Worm (Caenorhabditis elegans) whole organism, midembryonic: ENCODE results near the gene T24C12.1.

ENCODE experiments used
- T22C8.4 ChIP-seq: fragments of 200-800 bp; sonication (Bioruptor generic); IDR thresholded peaks from 2 replicates; pipeline ENCODE4 v1.3.6; 2022; ENCODE audit warnings: missing genetic modification characterization, missing compliant biosample characterization
- cog-1 ChIP-seq: sonication (generic microtip); optimal IDR thresholded peaks from 2 replicates; lab custom pipeline; 2016; ENCODE audit warnings: missing genetic modification characterization, missing compliant biosample characterization
- flt-1 ChIP-seq: fragments of 200-800 bp; sonication (Bioruptor generic); IDR thresholded peaks from 2 replicates; pipeline ENCODE4 v1.3.6; 2022; ENCODE audit warnings: missing genetic modification characterization, missing compliant biosample characterization
- klf-2 ChIP-seq: fragments of 200-800 bp; sonication (Bioruptor generic); conservative IDR thresholded peaks from 2 replicates; pipeline ENCODE4 v1.3.6; 2022; ENCODE audit warnings: missing genetic modification reagents, missing genetic modification characterization, missing compliant biosample characterization
- med-1 ChIP-seq: sonication (generic microtip); optimal IDR thresholded peaks from 2 replicates; lab custom pipeline; 2017; ENCODE audit warnings: missing genetic modification characterization, mild to moderate bottlenecking, missing compliant biosample characterization, antibody characterized with exemption, missing genetic modification reagents; ENCODE audit not compliant: insufficient read depth
- ref-1 ChIP-seq: fragments of 200-800 bp; sonication (Bioruptor generic); conservative IDR thresholded peaks from 2 replicates; pipeline ENCODE4 v1.3.6; 2022; ENCODE audit warnings: missing genetic modification reagents, missing genetic modification characterization, missing compliant biosample characterization
- tab-1 ChIP-seq: fragments of 200-800 bp; sonication (Bioruptor generic); IDR thresholded peaks from 2 replicates; pipeline ENCODE4 v1.3.6; 2022; ENCODE audit warnings: missing genetic modification characterization, missing compliant biosample characterization
- ztf-23 ChIP-seq: fragments of 200-800 bp; sonication (Bioruptor generic); IDR thresholded peaks from 2 replicates; pipeline ENCODE4 v1.3.6; 2022; ENCODE audit warnings: missing genetic modification reagents, missing genetic modification characterization, missing compliant biosample characterization
- ztf-29 ChIP-seq: fragments of 200-800 bp; sonication (Bioruptor generic); IDR thresholded peaks from 2 replicates; pipeline ENCODE4 v1.3.6; 2022; ENCODE audit warnings: missing genetic modification reagents, missing genetic modification characterization, missing compliant biosample characterization

Gene T24C12.1

DNA sequence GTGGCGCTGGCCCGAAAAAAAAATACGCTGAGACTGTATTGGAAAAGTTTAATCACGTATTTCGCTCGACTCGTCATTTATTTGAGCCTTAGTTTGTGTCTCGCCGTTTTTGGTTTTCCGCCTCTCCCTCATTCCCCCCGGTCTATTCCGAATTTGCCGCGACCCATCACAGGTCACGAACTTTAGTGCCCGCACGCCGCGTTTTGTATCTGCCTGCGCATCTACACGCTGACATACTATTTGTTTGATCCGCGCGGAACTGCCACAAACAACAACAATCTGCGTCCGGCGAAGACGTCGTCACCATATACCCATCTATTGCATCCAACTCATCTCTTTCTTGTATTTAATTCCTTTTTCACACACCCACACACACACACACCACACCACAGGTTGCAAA lies 10.9 kb downstream of the T24C12.1 start:
- TF ChIP-seq flt-1 (GFP tag; lab: Robert Waterston, UW): no peak
- TF ChIP-seq cog-1: no peak
- TF ChIP-seq klf-2: no peak
- TF ChIP-seq tab-1 (GFP tag; lab: Robert Waterston, UW): no peak
- TF ChIP-seq ref-1 (GFP tag; lab: Robert Waterston, UW): no peak
- no peak for TF ChIP-seq med-1
- TF ChIP-seq ztf-23 (GFP tag; lab: Robert Waterston, UW): no peak
- no peak for TF ChIP-seq T22C8.4 (GFP tag; lab: Robert Waterston, UW)
- no peak for TF ChIP-seq ztf-29

DNA sequence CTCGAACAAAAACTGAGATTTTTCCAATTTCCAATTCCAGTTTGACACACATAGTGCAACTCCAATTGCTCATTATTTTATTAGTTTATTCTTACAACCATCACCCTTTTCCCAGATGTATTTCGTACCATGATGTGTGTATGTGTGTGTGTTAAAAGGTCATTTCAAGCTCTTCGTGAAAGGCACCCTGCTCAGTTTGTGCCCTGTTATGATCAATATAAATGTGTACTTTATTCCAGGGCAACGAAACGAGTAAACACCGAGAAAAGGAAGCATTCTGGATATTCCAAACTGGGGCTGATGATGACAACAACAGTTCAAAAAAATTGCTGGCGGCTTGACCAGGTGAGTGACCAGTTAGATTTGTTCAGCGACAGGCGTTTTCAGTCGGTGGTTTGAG lies 11.5 kb downstream of the T24C12.1 start, which contains the start of gene peb-1:
Gene peb-1 (plus strand): TSS at position 301 of the 400 bp plus-strand sequence.
- TF ChIP-seq klf-2: no peak
- no peak for TF ChIP-seq tab-1 (GFP tag; lab: Robert Waterston, UW)
- TF ChIP-seq med-1: no peak
- TF ChIP-seq ref-1 (GFP tag; lab: Robert Waterston, UW): no peak

DNA sequence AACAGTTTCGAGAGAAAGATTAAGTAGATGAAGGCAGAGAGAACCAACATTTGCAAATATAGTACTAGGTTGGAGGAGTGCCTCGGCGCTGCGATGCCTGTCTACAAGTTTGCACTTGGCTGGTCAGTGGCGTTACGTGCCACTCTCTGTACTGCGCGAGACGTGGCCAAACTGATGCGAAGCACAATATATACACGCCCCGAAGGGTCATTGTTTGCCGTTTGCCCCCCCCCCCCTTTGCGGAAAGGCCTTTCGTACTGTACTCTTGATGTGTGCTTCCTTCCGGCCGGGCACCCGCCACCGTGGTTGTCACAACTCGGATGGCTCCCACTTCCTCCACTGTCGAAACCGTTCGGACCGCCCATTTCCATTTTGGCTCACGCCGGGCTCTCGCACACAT lies 12.9 kb downstream of the T24C12.1 start:
- TF ChIP-seq ztf-23 (GFP tag; lab: Robert Waterston, UW) (no peak), klf-2 (no peak), cog-1 (no peak), T22C8.4 (GFP tag; lab: Robert Waterston, UW) (no peak), tab-1 (GFP tag; lab: Robert Waterston, UW) (no peak), ref-1 (GFP tag; lab: Robert Waterston, UW) (no peak), med-1 (no peak), ztf-29 (no peak), flt-1 (GFP tag; lab: Robert Waterston, UW) (no peak)

DNA sequence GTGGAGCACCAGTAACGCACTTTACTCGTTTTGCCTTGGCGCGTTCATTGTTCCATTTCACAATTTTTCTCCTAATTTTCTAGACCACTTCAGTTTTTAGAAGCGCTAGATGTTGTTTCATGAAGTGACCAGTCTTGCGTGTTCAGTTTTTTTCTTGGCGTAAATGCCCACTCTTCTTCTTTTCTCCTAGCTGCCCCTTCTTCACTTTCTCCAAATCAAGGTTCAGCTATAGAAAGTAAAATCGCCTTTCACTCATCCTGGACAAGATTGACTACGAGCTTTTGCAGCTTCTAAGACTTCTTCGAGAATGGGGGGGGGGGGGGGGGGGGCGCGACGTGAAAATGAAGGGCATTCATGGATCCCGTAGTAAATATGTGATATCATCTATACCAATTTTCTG lies 13.5 kb downstream of the T24C12.1 start:
- no peak for TF ChIP-seq med-1
- no peak for TF ChIP-seq T22C8.4 (GFP tag; lab: Robert Waterston, UW)
- TF ChIP-seq cog-1: no peak
- no peak for TF ChIP-seq klf-2
- no peak for TF ChIP-seq ref-1 (GFP tag; lab: Robert Waterston, UW)
- no peak for TF ChIP-seq flt-1 (GFP tag; lab: Robert Waterston, UW)
- TF ChIP-seq tab-1 (GFP tag; lab: Robert Waterston, UW): no peak
- no peak for TF ChIP-seq ztf-29
- TF ChIP-seq ztf-23 (GFP tag; lab: Robert Waterston, UW): no peak

DNA sequence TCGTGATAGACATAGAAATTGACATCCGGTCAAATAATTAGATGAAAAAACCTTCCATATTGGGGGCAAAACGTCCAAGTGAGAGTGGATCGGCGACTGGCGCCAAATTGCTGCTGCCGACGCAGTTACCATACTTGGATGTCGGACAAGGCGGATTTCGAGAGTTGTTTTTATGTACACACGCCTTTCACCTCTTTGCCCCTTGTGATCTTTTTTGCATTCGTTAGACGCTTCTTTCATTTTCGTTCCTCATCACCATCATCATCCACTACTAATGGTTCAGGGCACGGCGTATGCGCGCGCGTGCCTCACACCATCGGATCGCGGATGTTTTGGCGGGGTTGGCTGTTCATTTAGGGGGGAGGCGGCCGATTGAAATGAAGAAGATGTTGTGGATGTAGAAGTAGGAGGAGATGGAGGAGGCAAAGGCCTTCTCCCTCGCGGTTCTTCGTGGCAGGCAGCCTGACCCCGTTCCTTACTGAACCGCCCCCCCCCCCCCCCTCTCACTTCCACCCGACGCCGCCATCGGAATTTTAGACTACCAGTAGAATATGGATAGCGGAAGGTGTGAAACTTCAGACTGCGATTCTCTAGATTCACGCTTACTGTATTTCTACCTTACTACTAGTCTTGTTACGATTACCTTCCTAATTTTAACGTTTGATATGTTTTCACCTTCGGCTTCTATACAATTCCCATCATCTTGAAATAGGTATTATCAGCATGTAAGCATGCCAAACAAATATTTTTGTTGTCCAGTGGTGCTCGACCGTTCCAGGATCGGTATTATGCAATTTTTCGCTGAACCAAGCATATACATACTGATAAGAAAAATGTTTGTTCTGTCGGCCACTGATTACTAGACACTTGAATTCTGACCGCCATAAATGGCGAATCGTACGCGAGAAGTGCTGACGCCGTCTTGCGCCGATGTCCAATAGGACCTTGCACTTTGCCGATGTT lies 14.4 kb downstream of the T24C12.1 start:
- TF ChIP-seq cog-1 (no peak), med-1 (no peak), tab-1 (GFP tag; lab: Robert Waterston, UW) (no peak), ztf-23 (GFP tag; lab: Robert Waterston, UW) (0 out of 2 replicates have a peak, but pooled peaks have one; percentile 13)

DNA sequence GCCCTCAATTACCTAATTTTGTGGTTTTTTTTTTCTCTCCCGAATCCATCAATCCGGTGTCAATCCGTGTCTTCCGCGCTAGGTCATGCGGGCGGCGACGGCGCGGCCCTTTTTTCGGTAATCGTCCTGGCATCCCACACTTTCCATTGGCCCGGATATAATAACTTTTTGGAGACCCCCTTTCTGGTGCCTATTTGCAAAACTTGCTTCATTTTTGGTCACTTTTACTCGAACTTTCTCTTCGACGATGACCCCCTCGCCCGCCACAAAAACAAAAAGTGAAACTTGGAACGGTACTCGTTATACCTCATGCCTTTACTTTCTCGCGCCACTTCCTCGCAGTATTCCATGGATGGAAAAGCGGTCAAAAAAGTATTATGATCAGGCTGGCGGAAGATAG lies 15.2 kb downstream of the T24C12.1 start:
- TF ChIP-seq ztf-23 (GFP tag; lab: Robert Waterston, UW): no peak
- no peak for TF ChIP-seq cog-1
- TF ChIP-seq ref-1 (GFP tag; lab: Robert Waterston, UW): no peak

DNA sequence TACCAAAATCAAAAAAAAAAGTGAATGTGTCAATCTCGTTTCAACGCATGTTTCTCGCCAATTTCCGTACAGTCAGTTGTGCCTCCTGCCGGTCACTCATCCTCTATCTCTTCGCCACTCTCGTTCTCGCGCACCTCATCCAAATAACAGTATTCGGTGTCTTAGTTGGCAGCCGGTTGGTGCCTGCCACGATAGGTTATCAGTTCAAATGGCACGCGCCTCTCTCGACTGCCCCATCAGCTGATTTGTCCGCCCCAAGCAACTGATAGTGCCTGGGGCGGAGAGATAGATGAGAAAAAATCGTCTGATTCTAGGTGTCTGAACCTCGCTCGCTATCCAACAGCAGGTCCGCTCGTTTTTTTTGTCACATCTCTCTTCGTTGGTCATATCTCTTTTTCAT lies 15.9 kb downstream of the T24C12.1 start:
- TF ChIP-seq klf-2 (no peak), flt-1 (GFP tag; lab: Robert Waterston, UW) (no peak; the same call in 1 of the 2 replicates), cog-1 (no peak), ref-1 (GFP tag; lab: Robert Waterston, UW) (no peak), med-1 (no peak), T22C8.4 (GFP tag; lab: Robert Waterston, UW) (no peak), ztf-29 (no peak)

DNA sequence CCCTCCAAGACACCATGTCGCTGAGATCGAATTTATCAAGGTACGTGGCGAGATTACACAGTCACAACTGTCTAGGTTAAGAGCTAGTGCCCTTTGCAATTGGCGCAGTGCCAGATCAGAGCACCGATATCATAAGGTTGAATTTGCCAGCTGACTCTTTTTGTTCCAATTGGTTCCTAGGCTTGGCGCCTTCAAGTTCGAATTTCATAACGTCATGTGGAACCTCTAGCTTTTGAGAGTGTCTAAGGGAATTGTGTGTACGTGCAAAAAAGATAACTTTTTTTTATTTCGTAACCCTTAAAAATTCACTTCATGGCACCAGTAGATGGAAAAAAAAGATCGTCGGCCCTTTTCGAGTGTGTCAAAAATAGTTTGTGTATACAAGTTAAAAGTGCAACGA lies 17.0 kb downstream of the T24C12.1 start:
- no peak for TF ChIP-seq klf-2
- no peak for TF ChIP-seq T22C8.4 (GFP tag; lab: Robert Waterston, UW)
- no peak for TF ChIP-seq flt-1 (GFP tag; lab: Robert Waterston, UW)
- TF ChIP-seq ref-1 (GFP tag; lab: Robert Waterston, UW): no peak
- TF ChIP-seq tab-1 (GFP tag; lab: Robert Waterston, UW): no peak
- no peak for TF ChIP-seq ztf-29
- TF ChIP-seq ztf-23 (GFP tag; lab: Robert Waterston, UW): no peak
- no peak for TF ChIP-seq cog-1
- TF ChIP-seq med-1: no peak

DNA sequence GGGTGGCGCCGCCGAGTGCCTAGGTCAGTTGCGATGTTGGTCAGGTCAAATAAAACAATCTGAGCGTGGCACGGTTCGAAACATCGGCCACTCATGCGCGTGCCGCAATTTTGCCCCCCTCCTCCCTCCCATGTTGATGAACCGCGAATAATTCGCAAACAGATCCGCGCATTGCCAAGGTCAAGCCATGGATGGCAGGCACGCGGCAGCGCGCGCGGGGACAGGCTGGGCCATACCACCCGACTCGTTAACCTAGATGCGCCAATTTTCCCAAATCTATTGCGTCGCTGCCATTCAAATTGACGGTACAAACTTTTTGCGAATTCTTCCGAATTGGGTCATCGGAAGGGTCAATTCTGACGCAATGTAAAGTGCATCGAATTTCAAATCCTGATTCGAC lies 17.4 kb downstream of the T24C12.1 start:
- no peak for TF ChIP-seq cog-1
- no peak for TF ChIP-seq med-1
- TF ChIP-seq ztf-29: no peak
- no peak for TF ChIP-seq tab-1 (GFP tag; lab: Robert Waterston, UW)
- TF ChIP-seq klf-2: 0 out of 2 replicates have a peak, but pooled peaks have one; percentile 41
- TF ChIP-seq ref-1 (GFP tag; lab: Robert Waterston, UW): no peak

DNA sequence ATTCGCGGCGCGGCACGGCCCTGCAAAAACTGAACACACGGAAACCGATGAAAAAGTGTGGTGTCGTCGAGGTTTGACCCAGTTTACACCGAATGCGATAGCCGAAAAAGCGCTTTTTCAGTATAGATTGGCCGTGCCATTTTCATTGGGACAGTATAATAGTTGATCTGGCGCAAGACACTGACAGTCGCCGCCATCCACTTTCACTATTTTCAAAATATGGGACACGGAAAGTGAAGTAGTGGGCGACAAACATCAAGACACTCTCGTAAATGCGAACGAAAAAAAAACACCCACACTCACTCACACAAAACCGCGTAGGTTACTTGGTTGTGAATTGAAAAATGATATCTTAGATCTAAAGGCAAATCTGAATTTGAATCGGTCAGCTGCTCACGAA lies 19.8 kb downstream of the T24C12.1 start:
- TF ChIP-seq med-1 (no peak), ztf-23 (GFP tag; lab: Robert Waterston, UW) (no peak), ztf-29 (no peak), tab-1 (GFP tag; lab: Robert Waterston, UW) (no peak), flt-1 (GFP tag; lab: Robert Waterston, UW) (no peak), klf-2 (no peak), T22C8.4 (GFP tag; lab: Robert Waterston, UW) (no peak), ref-1 (GFP tag; lab: Robert Waterston, UW) (no peak)
